Worm (Caenorhabditis elegans): ENCODE results near the gene gst-31.

DNA sequence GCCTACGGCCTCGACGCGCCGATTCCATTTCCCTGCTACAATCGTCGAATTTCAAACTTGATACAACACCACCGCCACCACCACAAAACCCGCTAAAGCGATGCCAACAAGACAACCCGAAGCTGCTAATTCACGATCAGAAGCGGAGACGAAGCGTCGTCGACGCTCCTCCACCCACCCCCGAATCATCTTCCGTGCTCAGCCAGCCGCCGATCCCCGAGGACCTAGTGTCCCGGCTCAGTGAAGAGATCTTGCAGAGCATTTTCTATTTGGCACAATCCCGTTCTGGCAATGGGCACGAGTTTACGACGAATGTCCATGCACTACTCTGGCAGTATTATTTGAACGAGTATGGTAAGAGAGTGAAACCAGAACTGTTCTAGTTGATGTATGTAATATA is 43.8 kb upstream of the gst-31 start:
- TF ChIP-seq tbx-11 (GFP tag; IDR thresholded peaks at IDR 0.05) (no peak), ama-1 (optimal IDR thresholded peaks at IDR 0.05) (no peak), flt-1 (GFP tag; IDR thresholded peaks at IDR 0.05) (no peak), ceh-36 (tag; optimal IDR thresholded peaks at IDR 0.05) (no peak), ceh-13 (GFP tag; optimal IDR thresholded peaks at IDR 0.05) (no peak), B0310.2 (tag; optimal IDR thresholded peaks at IDR 0.05) (no peak), tbx-37 (GFP tag; conservative IDR thresholded peaks at IDR 0.05) (no peak), F13C5.2 (tag; optimal IDR thresholded peaks at IDR 0.05) (no peak), hmbx-1 (tag; optimal IDR thresholded peaks at IDR 0.05) (no peak), hnd-1 (tag; optimal IDR thresholded peaks at IDR 0.05) (no peak), ets-7 (tag; optimal IDR thresholded peaks at IDR 0.05) (no peak), scrt-1 (GFP tag; IDR thresholded peaks at IDR 0.05) (no peak)
